Fruit fly (Drosophila melanogaster) whole organism, embryonic: Measurements from ENCODE around the gene fru.

Experiments
- ATbp ChIP-seq: fragments of 200-800 bp; sonication (Bioruptor generic); optimal IDR thresholded peaks from 2 replicates; lab custom pipeline; 2017; ENCODE audit warnings: missing biosample characterization, mild to moderate bottlenecking, missing genetic modification characterization, missing genetic modification reagents
- Asciz ChIP-seq: fragments of 200-800 bp; sonication (Bioruptor generic); optimal IDR thresholded peaks from 2 replicates; lab custom pipeline; 2017; ENCODE audit warnings: missing biosample characterization, mild to moderate bottlenecking, missing genetic modification characterization, missing genetic modification reagents
- BEAF-32 ChIP-seq: fragments of 200-800 bp; sonication (Bioruptor generic); optimal IDR thresholded peaks from 3 replicates; lab custom pipeline; 2017; ENCODE audit warnings: missing biosample characterization, missing genetic modification characterization, mild to moderate bottlenecking, moderate library complexity, missing genetic modification reagents
- CG10366 ChIP-seq: fragments of 200-800 bp; sonication (Bioruptor generic); IDR thresholded peaks from 2 replicates; pipeline ENCODE4 v1.3.6; 2022; ENCODE audit warnings: missing biosample characterization, missing genetic modification characterization
- CG10979 ChIP-seq: fragments of 200-800 bp; sonication (Bioruptor generic); optimal IDR thresholded peaks from 2 replicates; lab custom pipeline; 2018; ENCODE audit warnings: missing biosample characterization, mild to moderate bottlenecking, missing genetic modification characterization, moderate library complexity
- CG11247 ChIP-seq: fragments of 200-800 bp; sonication (Bioruptor generic); IDR thresholded peaks from 2 replicates; pipeline ENCODE4 v1.3.6; 2022; ENCODE audit warnings: missing biosample characterization, missing genetic modification characterization
- CG12155 ChIP-seq: fragments of 200-800 bp; sonication (Bioruptor generic); optimal IDR thresholded peaks from 3 replicates; lab custom pipeline; 2016; ENCODE audit warnings: missing biosample characterization, missing genetic modification characterization
- CG12236 ChIP-seq: fragments of 200-800 bp; sonication (Bioruptor generic); optimal IDR thresholded peaks from 2 replicates; lab custom pipeline; 2016; ENCODE audit warnings: missing biosample characterization, missing genetic modification characterization
- CG14667 ChIP-seq: fragments of 200-800 bp; sonication (Bioruptor generic); IDR thresholded peaks from 2 replicates; pipeline ENCODE4 v1.3.6; 2022; ENCODE audit warnings: missing biosample characterization, missing genetic modification characterization
- CG14860 ChIP-seq: fragments of 200-800 bp; sonication (Bioruptor generic); IDR thresholded peaks from 3 replicates; pipeline ENCODE4 v1.3.6; 2022; ENCODE audit warnings: missing biosample characterization, missing genetic modification characterization; ENCODE audit not compliant: partially characterized antibody
- CG1602 ChIP-seq: fragments of 200-800 bp; sonication (Bioruptor generic); optimal IDR thresholded peaks from 3 replicates; lab custom pipeline; 2016; ENCODE audit warnings: missing biosample characterization, missing genetic modification characterization
- CG17829 ChIP-seq: fragments of 200-800 bp; optimal IDR thresholded peaks from 2 replicates; lab custom pipeline; 2019; ENCODE audit warnings: missing biosample characterization, mild to moderate bottlenecking, missing genetic modification characterization, moderate library complexity
- CG2202 ChIP-seq: fragments of 200-800 bp; sonication (Bioruptor generic); optimal IDR thresholded peaks from 2 replicates; lab custom pipeline; 2018; ENCODE audit warnings: missing biosample characterization, mild to moderate bottlenecking, missing genetic modification characterization
- CG33213 ChIP-seq: fragments of 200-800 bp; sonication (Bioruptor generic); optimal IDR thresholded peaks from 3 replicates; lab custom pipeline; 2016; ENCODE audit warnings: missing biosample characterization, missing genetic modification characterization
- CG34422 ChIP-seq: fragments of 200-800 bp; sonication (Bioruptor generic); IDR thresholded peaks from 3 replicates; pipeline ENCODE4 v1.3.6; 2022; ENCODE audit warnings: missing biosample characterization, missing genetic modification characterization
- CG3838 ChIP-seq: fragments of 200-800 bp; sonication (Bioruptor generic); optimal IDR thresholded peaks from 3 replicates; lab custom pipeline; 2016; ENCODE audit warnings: missing biosample characterization, missing genetic modification characterization
- CG4730 ChIP-seq: fragments of 200-800 bp; sonication (Bioruptor generic); IDR thresholded peaks from 2 replicates; pipeline ENCODE4 v1.3.6; 2022; ENCODE audit warnings: missing biosample characterization, missing genetic modification characterization
- CG4854 ChIP-seq: fragments of 200-800 bp; sonication (Bioruptor generic); optimal IDR thresholded peaks from 2 replicates; lab custom pipeline; 2016; ENCODE audit warnings: missing biosample characterization, missing genetic modification characterization, inconsistent platforms
- CG6272 ChIP-seq: fragments of 200-800 bp; sonication (Bioruptor generic); IDR thresholded peaks from 2 replicates; pipeline ENCODE4 v1.3.6; 2022; ENCODE audit warnings: missing biosample characterization, missing genetic modification characterization
- CG6683 ChIP-seq: fragments of 200-800 bp; sonication (Bioruptor generic); optimal IDR thresholded peaks from 2 replicates; lab custom pipeline; 2017; ENCODE audit warnings: missing biosample characterization, mild to moderate bottlenecking, missing genetic modification characterization, missing genetic modification reagents
- CG6791 ChIP-seq: fragments of 200-800 bp; sonication (Bioruptor generic); IDR thresholded peaks from 3 replicates; pipeline ENCODE4 v1.3.6; 2022; ENCODE audit warnings: missing biosample characterization, missing genetic modification characterization; ENCODE audit not compliant: partially characterized antibody
- CG7963 ChIP-seq: fragments of 200-800 bp; sonication (Bioruptor generic); IDR thresholded peaks from 3 replicates; pipeline ENCODE4 v1.3.6; 2022; ENCODE audit warnings: missing biosample characterization, missing genetic modification characterization; ENCODE audit not compliant: partially characterized antibody
- CG7987 ChIP-seq: fragments of 200-800 bp; sonication (Bioruptor generic); optimal IDR thresholded peaks from 2 replicates; lab custom pipeline; 2018; ENCODE audit warnings: missing biosample characterization, mild to moderate bottlenecking, missing genetic modification characterization, moderate library complexity
- Fer3 ChIP-seq: fragments of 200-800 bp; sonication (Bioruptor generic); optimal IDR thresholded peaks from 2 replicates; lab custom pipeline; 2018; ENCODE audit warnings: missing biosample characterization, mild to moderate bottlenecking, missing genetic modification characterization, moderate library complexity
- HHEX ChIP-seq: fragments of 200-800 bp; sonication (Bioruptor generic); optimal IDR thresholded peaks from 3 replicates; lab custom pipeline; 2017; ENCODE audit warnings: missing biosample characterization, mild to moderate bottlenecking, missing genetic modification characterization, missing genetic modification reagents
- Hey ChIP-seq: fragments of 200-800 bp; sonication (Bioruptor generic); optimal IDR thresholded peaks from 3 replicates; lab custom pipeline; 2018; ENCODE audit warnings: missing biosample characterization, mild to moderate bottlenecking, missing genetic modification characterization
- HmgZ ChIP-seq: fragments of 200-800 bp; sonication (Bioruptor generic); optimal IDR thresholded peaks from 2 replicates; lab custom pipeline; 2018; ENCODE audit warnings: missing biosample characterization, mild to moderate bottlenecking, missing genetic modification characterization
- Hr78 ChIP-seq, 2 experiments: fragments of 200-800 bp in 1 of 2; fragments of >200 bp in 1 of 2; sonication (Bioruptor generic) in 1 of 2; optimal IDR thresholded peaks; 2 replicates each; lab custom pipeline; 2017 to 2019; ENCODE audit warnings: missing biosample characterization in 2 of 2, missing genetic modification characterization in 2 of 2, mild to moderate bottlenecking in 1 of 2, moderate library complexity in 1 of 2
- Hsf ChIP-seq: fragments of 200-800 bp; sonication (Bioruptor generic); optimal IDR thresholded peaks from 3 replicates; lab custom pipeline; 2016; ENCODE audit warnings: missing biosample characterization, missing genetic modification characterization
- Lim3 ChIP-seq: fragments of 200-800 bp; sonication (Bioruptor generic); IDR thresholded peaks from 2 replicates; pipeline ENCODE4 v1.3.6; 2022; ENCODE audit warnings: missing biosample characterization, missing genetic modification characterization
- Myb ChIP-seq: fragments of 200-800 bp; sonication (Bioruptor generic); optimal IDR thresholded peaks from 2 replicates; lab custom pipeline; 2016; ENCODE audit warnings: missing biosample characterization, missing genetic modification characterization
- NK7.1 ChIP-seq: fragments of 200-800 bp; sonication (Bioruptor generic); optimal IDR thresholded peaks from 3 replicates; lab custom pipeline; 2016; ENCODE audit warnings: missing biosample characterization, missing genetic modification characterization
- Nf-YB ChIP-seq: fragments of 200-800 bp; sonication (Bioruptor generic); optimal IDR thresholded peaks from 3 replicates; lab custom pipeline; 2019; ENCODE audit warnings: missing biosample characterization, mild to moderate bottlenecking, missing genetic modification characterization, moderate library complexity
- TFAM ChIP-seq: fragments of 200-800 bp; sonication (Bioruptor generic); optimal IDR thresholded peaks from 2 replicates; lab custom pipeline; 2017; ENCODE audit warnings: missing biosample characterization, missing genetic modification characterization, inconsistent platforms
- bigmax ChIP-seq: fragments of 200-800 bp; sonication (Bioruptor generic); optimal IDR thresholded peaks from 2 replicates; lab custom pipeline; 2018; ENCODE audit warnings: missing biosample characterization, mild to moderate bottlenecking, missing genetic modification characterization
- ci ChIP-seq: fragments of 200-800 bp; sonication (Bioruptor generic); IDR thresholded peaks from 3 replicates; pipeline ENCODE4 v1.3.6; 2022; ENCODE audit warnings: missing biosample characterization, missing genetic modification characterization
- disco-r ChIP-seq: fragments of 200-800 bp; sonication (Bioruptor generic); optimal IDR thresholded peaks from 2 replicates; lab custom pipeline; 2016; ENCODE audit warnings: missing biosample characterization, missing genetic modification characterization
- en ChIP-seq: fragments of 200-800 bp; sonication (Bioruptor generic); optimal IDR thresholded peaks from 2 replicates; lab custom pipeline; 2016; ENCODE audit warnings: missing biosample characterization, missing genetic modification characterization
- exex ChIP-seq: fragments of 200-800 bp; sonication (Bioruptor generic); optimal IDR thresholded peaks from 4 replicates; lab custom pipeline; 2018; ENCODE audit warnings: missing biosample characterization, mild to moderate bottlenecking, missing genetic modification characterization, moderate library complexity
- fd96Cb ChIP-seq: fragments of 200-800 bp; sonication (Bioruptor generic); optimal IDR thresholded peaks from 2 replicates; lab custom pipeline; 2018; ENCODE audit warnings: missing biosample characterization, mild to moderate bottlenecking, missing genetic modification characterization, moderate library complexity
- gsb-n ChIP-seq: fragments of 200-800 bp; sonication (Bioruptor generic); optimal IDR thresholded peaks from 3 replicates; lab custom pipeline; 2018; ENCODE audit warnings: missing biosample characterization, mild to moderate bottlenecking, missing genetic modification characterization
- jing ChIP-seq: fragments of 200-800 bp; sonication (Bioruptor generic); optimal IDR thresholded peaks from 2 replicates; lab custom pipeline; 2018; ENCODE audit warnings: missing biosample characterization, mild to moderate bottlenecking, missing genetic modification characterization
- kni ChIP-seq: fragments of 200-800 bp; sonication (Bioruptor generic); optimal IDR thresholded peaks from 3 replicates; lab custom pipeline; 2017; ENCODE audit warnings: mild to moderate bottlenecking, missing biosample characterization, missing genetic modification reagents, missing genetic modification characterization
- lbe ChIP-seq: fragments of 200-800 bp; sonication (Bioruptor generic); optimal IDR thresholded peaks from 2 replicates; lab custom pipeline; 2016; ENCODE audit warnings: missing biosample characterization, mild to moderate bottlenecking, missing genetic modification characterization
- mld ChIP-seq: fragments of 200-800 bp; sonication (Bioruptor generic); IDR thresholded peaks from 3 replicates; pipeline ENCODE4 v1.3.6; 2022; ENCODE audit warnings: missing biosample characterization, missing genetic modification characterization; ENCODE audit not compliant: partially characterized antibody
- phol ChIP-seq: fragments of 200-800 bp; sonication (Bioruptor generic); optimal IDR thresholded peaks from 3 replicates; lab custom pipeline; 2018; ENCODE audit warnings: missing biosample characterization, mild to moderate bottlenecking, missing genetic modification characterization, moderate library complexity
- ro ChIP-seq: fragments of 200-800 bp; sonication (Bioruptor generic); IDR thresholded peaks from 2 replicates; pipeline ENCODE4 v1.3.6; 2022; ENCODE audit warnings: missing biosample characterization, missing genetic modification characterization
- scrt ChIP-seq: fragments of 200-800 bp; sonication (Bioruptor generic); optimal IDR thresholded peaks from 2 replicates; lab custom pipeline; 2018; ENCODE audit warnings: missing biosample characterization, mild to moderate bottlenecking, missing genetic modification characterization, moderate library complexity
- shn ChIP-seq: fragments of 200-800 bp; sonication (Bioruptor generic); optimal IDR thresholded peaks from 3 replicates; lab custom pipeline; 2016; ENCODE audit warnings: missing biosample characterization, missing genetic modification characterization
- stc ChIP-seq: fragments of 200-800 bp; sonication (Bioruptor generic); IDR thresholded peaks from 2 replicates; pipeline ENCODE4 v1.3.6; 2022; ENCODE audit warnings: missing biosample characterization, missing genetic modification characterization

fru gene

DNA sequence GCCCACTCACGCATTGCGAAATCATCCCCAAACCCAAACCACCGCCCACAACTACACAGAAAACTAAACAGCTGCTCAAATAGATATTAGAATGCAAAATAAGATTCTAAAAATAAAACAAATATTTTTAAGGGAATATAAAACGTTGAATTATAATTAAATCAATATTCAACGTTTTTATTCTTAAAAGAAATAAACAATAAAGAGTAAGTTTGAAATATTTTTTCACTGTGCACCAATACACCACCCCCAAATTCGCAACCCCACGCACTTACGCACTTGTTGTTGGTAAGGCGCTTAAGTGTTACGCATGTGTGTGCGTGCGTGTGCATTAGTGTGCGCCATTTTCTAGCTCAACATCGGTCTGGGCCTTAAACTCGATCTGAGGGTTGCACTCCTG, 37.0 kb downstream of the fru start (continued):
- TF ChIP-seq CG3838 (GFP tag; lab: Kevin White, UChicago) (no peak), HHEX (GFP tag; lab: Kevin White, UChicago) (peak; percentile 36), CG17829 (tag; lab: Kevin White, UChicago) (no peak), Asciz (GFP tag; lab: Kevin White, UChicago) (no peak), CG10979 (tag; lab: Kevin White, UChicago) (no peak), ci (GFP tag; lab: Robert Waterston, UW) (0 out of 3 replicates have a peak, but pooled peaks have one; percentile 64), CG2202 (tag; lab: Kevin White, UChicago) (no peak), CG12155 (GFP tag; lab: Kevin White, UChicago) (peak; percentile 1), CG34422 (GFP tag; lab: Robert Waterston, UW) (peak; percentile 62; the same call in 2 of the 3 replicates), CG14667 (GFP tag; lab: Robert Waterston, UW) (peak; percentile 36; the same call in 1 of the 2 replicates), Nf-YB (GFP tag; lab: Kevin White, UChicago) (peak; percentile 25), CG6272 (peak; percentile 43; the same call in 1 of the 2 replicates), lbe (no peak), bigmax (no peak), Hsf (peak; percentile 38), Myb (GFP tag; lab: Kevin White, UChicago) (no peak), Fer3 (tag; lab: Kevin White, UChicago) (no peak), Lim3 (GFP tag; lab: Robert Waterston, UW) (0 out of 2 replicates have a peak, but pooled peaks have one; percentile 27), CG4854 (no peak), fd96Cb (tag; lab: Kevin White, UChicago) (no peak), Hey (tag; lab: Kevin White, UChicago) (no peak), CG6683 (GFP tag; lab: Kevin White, UChicago) (no peak), mld (GFP tag; lab: Robert Waterston, UW) (no peak), HmgZ (no peak), jing (GFP tag; lab: Kevin White, UChicago) (no peak), phol (no peak), en (GFP tag; lab: Kevin White, UChicago) (no peak), CG7963 (GFP tag; lab: Robert Waterston, UW) (no peak), CG33213 (no peak), CG10366 (peak; percentile 61), scrt (GFP tag; lab: Kevin White, UChicago) (peak; percentile 66), CG6791 (GFP tag; lab: Robert Waterston, UW) (no peak), CG4730 (GFP tag; lab: Robert Waterston, UW) (peak; percentile 58), kni (GFP tag; lab: Kevin White, UChicago) (no peak), disco-r (no peak), TFAM (no peak), CG12236 (GFP tag; lab: Kevin White, UChicago) (no peak), Hr78 (GFP tag; optimal IDR thresholded peaks at IDR 0.05; lab: Kevin White, UChicago) (no peak), CG1602 (no peak), ro (GFP tag; lab: Robert Waterston, UW) (no peak; the same call in 1 of the 2 replicates), shn (no peak), CG14860 (GFP tag; lab: Robert Waterston, UW) (no peak), BEAF-32 (no peak), NK7.1 (GFP tag; lab: Kevin White, UChicago) (no peak), CG7987 (GFP tag; lab: Kevin White, UChicago) (no peak), CG11247 (GFP tag; lab: Robert Waterston, UW) (0 out of 2 replicates have a peak, but pooled peaks have one; percentile 18), ATbp (GFP tag; lab: Kevin White, UChicago) (no peak), exex (tag; lab: Kevin White, UChicago) (no peak), stc (GFP tag; lab: Robert Waterston, UW) (no peak; the same call in 1 of the 2 replicates), gsb-n (no peak)
